Fruit fly (Drosophila melanogaster) Kc167 (cell line): ENCODE results near the gene CG7789.

Source experiments
- Myc ChIP-seq: fragments of >200 bp; optimal IDR thresholded peaks from 2 replicates; lab custom pipeline; 2017; ENCODE audit warnings: missing external identifiers
- Sin3A ChIP-seq: fragments of >200 bp; optimal IDR thresholded peaks from 2 replicates; lab custom pipeline; 2018; ENCODE audit warnings: missing external identifiers
- h ChIP-seq: fragments of >200 bp; optimal IDR thresholded peaks from 3 replicates; lab custom pipeline; 2018; ENCODE audit warnings: missing external identifiers
- insv ChIP-seq: fragments of >200 bp; optimal IDR thresholded peaks from 3 replicates; lab custom pipeline; 2018; ENCODE audit warnings: missing external identifiers
- psq ChIP-seq: fragments of >200 bp; optimal IDR thresholded peaks from 2 replicates; lab custom pipeline; 2017; ENCODE audit warnings: missing external identifiers
- ttk ChIP-seq: sonication (Bioruptor generic); optimal IDR thresholded peaks from 2 replicates; lab custom pipeline; 2017; ENCODE audit warnings: missing external identifiers

DNA sequence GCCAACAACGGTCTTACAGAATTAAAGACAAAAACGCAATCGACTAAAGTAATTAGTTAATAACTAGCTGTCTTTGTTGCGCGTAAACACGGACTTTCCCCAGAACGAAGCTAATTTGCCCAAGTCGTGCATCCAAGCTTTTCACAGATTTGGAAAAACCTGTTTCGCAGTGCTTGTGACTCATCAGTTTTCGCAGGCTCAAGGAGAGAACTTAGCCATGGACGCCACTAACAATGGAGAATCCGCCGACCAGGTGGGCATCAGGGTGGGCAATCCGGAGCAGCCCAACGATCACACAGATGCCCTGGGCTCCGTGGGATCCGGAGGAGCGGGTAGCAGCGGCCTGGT, 3.3 kb upstream of the CG7789 start:
- TF ChIP-seq ttk (lab: Kevin White, UChicago) (no peak), insv (no peak), psq (lab: Kevin White, UChicago) (no peak), Sin3A (lab: Kevin White, UChicago) (no peak), h (lab: Kevin White, UChicago) (no peak), Myc (lab: Kevin White, UChicago) (no peak)
